Worm (Caenorhabditis elegans): ENCODE results near the gene Y38F2AR.10.

DNA sequence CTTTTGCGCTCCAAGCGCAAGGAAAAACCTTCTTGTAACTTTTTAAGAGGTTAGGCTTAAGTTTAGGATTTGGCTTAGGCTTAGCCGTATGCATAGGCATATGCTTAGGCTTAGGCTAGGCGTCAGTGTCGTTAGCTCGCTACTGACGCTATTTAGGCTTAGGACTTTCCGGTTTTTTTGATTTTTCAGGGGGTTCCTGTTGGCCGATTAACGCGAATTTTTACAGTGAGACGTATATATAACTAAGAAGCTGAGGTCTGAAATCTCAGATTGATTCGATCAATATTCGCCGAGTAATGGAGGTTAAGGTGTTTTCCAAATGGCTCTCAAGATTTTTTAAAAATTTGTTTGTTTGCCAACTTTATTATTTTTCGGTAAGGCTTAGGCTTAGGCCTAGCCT lies 8.4 kb upstream of the Y38F2AR.10 start:
- no peak for TF ChIP-seq tab-1 (GFP tag; IDR thresholded peaks at IDR 0.05)
- TF ChIP-seq ref-1 (GFP tag; conservative IDR thresholded peaks at IDR 0.05): no peak
- TF ChIP-seq ztf-23 (GFP tag; IDR thresholded peaks at IDR 0.05): no peak
- TF ChIP-seq cog-1 (tag; optimal IDR thresholded peaks at IDR 0.05): no peak
- TF ChIP-seq klf-2 (GFP tag; conservative IDR thresholded peaks at IDR 0.05): no peak
- no peak for TF ChIP-seq med-1 (GFP tag; optimal IDR thresholded peaks at IDR 0.05; ENCODE audit: insufficient read depth)
- TF ChIP-seq T22C8.4 (GFP tag; IDR thresholded peaks at IDR 0.05): no peak

Measured in whole organism, midembryonic.